Worm (Caenorhabditis elegans) whole organism, L4/young adult: ENCODE measurements around the gene F22E12.1.

ENCODE experiments used
- W03F9.2 ChIP-seq: fragments of 150-350 bp; optimal IDR thresholded peaks from 2 replicates; lab custom pipeline; 2014; ENCODE audit warnings: missing biosample characterization, missing genetic modification characterization
- him-1 ChIP-seq: sonication (generic microtip); optimal IDR thresholded peaks from 2 replicates; lab custom pipeline; 2016; ENCODE audit warnings: missing genotype, missing genetic modification reagents, missing genetic modification characterization, missing compliant biosample characterization

DNA sequence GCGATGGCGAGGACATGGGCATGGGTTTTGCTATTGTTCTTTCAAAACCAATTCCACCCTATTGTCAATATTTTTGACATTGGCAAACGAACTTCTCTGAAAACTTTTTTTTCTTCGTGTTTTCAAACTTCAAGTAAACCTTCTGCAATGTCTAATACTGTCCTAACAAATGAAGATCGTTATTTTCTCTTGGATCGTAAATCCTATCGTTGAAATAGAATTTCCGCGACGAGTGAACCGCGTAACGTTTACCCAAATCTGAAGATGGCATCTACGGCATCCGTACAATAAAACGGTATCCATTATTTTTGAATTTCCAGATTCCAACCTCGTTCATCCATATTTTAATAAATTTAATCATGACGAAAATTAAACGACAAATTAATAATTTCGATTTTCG, 48.4 kb upstream of the F22E12.1 start, which contains the start of gene C35A5.5:
- TF ChIP-seq him-1 (no peak), W03F9.2 (tag; lab: Kevin White, UChicago) (no peak)
